Worm (Caenorhabditis elegans) whole organism, L4/young adult: Measurements from ENCODE around the gene rpn-6.1.

Experiments used
- W03F9.2 ChIP-seq: fragments of 150-350 bp; optimal IDR thresholded peaks from 2 replicates; lab custom pipeline; 2014; ENCODE audit warnings: missing biosample characterization, missing genetic modification characterization
- him-1 ChIP-seq: sonication (generic microtip); optimal IDR thresholded peaks from 2 replicates; lab custom pipeline; 2016; ENCODE audit warnings: missing genotype, missing genetic modification reagents, missing genetic modification characterization, missing compliant biosample characterization

- TF ChIP-seq him-1, result no peak
- TF ChIP-seq W03F9.2 (tag; lab: Kevin White, UChicago), result no peak
These were observed 26.4 kb downstream of the rpn-6.1 start, which contains the start of the genes F57B9.8 and coq-2 for ce11 chrIII:6935269-6936017.
